Fruit fly (Drosophila melanogaster): Measurements from ENCODE around the gene CG9609.

CG9609 gene

dm6 chrX:16833097-16833496 is 46.3 kb upstream of the CG9609 start (continued):
- peak; percentile 24 for TF ChIP-seq Sry-β (GFP tag; optimal IDR thresholded peaks at IDR 0.05)
- no peak for TF ChIP-seq Dp (GFP tag; optimal IDR thresholded peaks at IDR 0.05)
- TF ChIP-seq CG32767 (GFP tag; IDR thresholded peaks at IDR 0.05): 0 out of 2 replicates have a peak, but pooled peaks have one; percentile 41
- peak; percentile 81 for TF ChIP-seq zfh1 (GFP tag; IDR thresholded peaks at IDR 0.05)
- no peak for TF ChIP-seq klu (GFP tag; IDR thresholded peaks at IDR 0.05)
- peak; percentile 66 for TF ChIP-seq sisA (GFP tag; IDR thresholded peaks at IDR 0.05)
- TF ChIP-seq CG3838 (GFP tag; optimal IDR thresholded peaks at IDR 0.05): no peak
- TF ChIP-seq en (GFP tag; optimal IDR thresholded peaks at IDR 0.05): peak; percentile 58
- TF ChIP-seq CG10209 (GFP tag; optimal IDR thresholded peaks at IDR 0.05): peak; percentile 67
- no peak for TF ChIP-seq Doc3 (GFP tag; IDR thresholded peaks at IDR 0.05; ENCODE audit: partially characterized antibody)
- TF ChIP-seq CG31441 (GFP tag; IDR thresholded peaks at IDR 0.05): peak; percentile 87
- TF ChIP-seq HLH54F (GFP tag; optimal IDR thresholded peaks at IDR 0.05): peak; percentile 22
- TF ChIP-seq D19A (tag; optimal IDR thresholded peaks at IDR 0.05): peak; percentile 70
- peak; percentile 83 for TF ChIP-seq oc (tag; optimal IDR thresholded peaks at IDR 0.05)
- no peak for TF ChIP-seq pan (optimal IDR thresholded peaks at IDR 0.05)
- TF ChIP-seq pan (GFP tag; optimal IDR thresholded peaks at IDR 0.05 in 1 of 2, IDR thresholded peaks at IDR 0.05 in 1 of 2): peak in 1 of 2 experiments; percentile 70
- TF ChIP-seq tx (GFP tag; optimal IDR thresholded peaks at IDR 0.05): peak; percentile 55
- peak; percentile 26 for TF ChIP-seq CG8089 (GFP tag; optimal IDR thresholded peaks at IDR 0.05)
- no peak for TF ChIP-seq z (GFP tag; IDR thresholded peaks at IDR 0.05)
- peak; percentile 41 for TF ChIP-seq MTF-1 (GFP tag; optimal IDR thresholded peaks at IDR 0.05; ENCODE audit: borderline replicate concordance)
- TF ChIP-seq cad (GFP tag; optimal IDR thresholded peaks at IDR 0.05): no peak
- no peak for TF ChIP-seq CG3726 (GFP tag; IDR thresholded peaks at IDR 0.05)
- no peak for TF ChIP-seq CG7987 (GFP tag; optimal IDR thresholded peaks at IDR 0.05)
- TF ChIP-seq Opbp (GFP tag; IDR thresholded peaks at IDR 0.05; ENCODE audit: partially characterized antibody): no peak
- TF ChIP-seq Hr39 (optimal IDR thresholded peaks at IDR 0.05): no peak
- peak in 1 of 3 experiments; percentile 18 for TF ChIP-seq Stat92E (GFP tag; optimal IDR thresholded peaks at IDR 0.05)
- peak; percentile 61; the same call in 2 of the 3 replicates for TF ChIP-seq CG11695 (GFP tag; IDR thresholded peaks at IDR 0.05)
- TF ChIP-seq E2f2 (GFP tag; IDR thresholded peaks at IDR 0.05): peak; percentile 43; the same call in 1 of the 2 replicates
- TF ChIP-seq CG4707 (GFP tag; optimal IDR thresholded peaks at IDR 0.05): peak; percentile 65
- TF ChIP-seq ci (GFP tag; IDR thresholded peaks at IDR 0.05): peak; percentile 94
- TF ChIP-seq CG31388 (GFP tag; optimal IDR thresholded peaks at IDR 0.05): no peak
- TF ChIP-seq CG7745 (tag; optimal IDR thresholded peaks at IDR 0.05): no peak
- TF ChIP-seq CG12659 (GFP tag; optimal IDR thresholded peaks at IDR 0.05): peak; percentile 62
- peak; percentile 15 for TF ChIP-seq CG13624 (GFP tag; optimal IDR thresholded peaks at IDR 0.05)
- TF ChIP-seq jing (GFP tag; optimal IDR thresholded peaks at IDR 0.05): peak; percentile 75
- TF ChIP-seq zfh2 (GFP tag; optimal IDR thresholded peaks at IDR 0.05): no peak
- no peak for TF ChIP-seq Sin3A (optimal IDR thresholded peaks at IDR 0.05)
- peak; percentile 64 for TF ChIP-seq HHEX (GFP tag; optimal IDR thresholded peaks at IDR 0.05)
- TF ChIP-seq CG12236 (GFP tag; optimal IDR thresholded peaks at IDR 0.05): peak; percentile 51
- no peak for TF ChIP-seq CG31224 (GFP tag; IDR thresholded peaks at IDR 0.05)
- TF ChIP-seq slbo (GFP tag; IDR thresholded peaks at IDR 0.05): peak; percentile 66
- TF ChIP-seq p53 (GFP tag; optimal IDR thresholded peaks at IDR 0.05): no peak
- TF ChIP-seq trh (GFP tag; optimal IDR thresholded peaks at IDR 0.05): no peak
- peak; percentile 15 for TF ChIP-seq dm (GFP tag; optimal IDR thresholded peaks at IDR 0.05)
- peak; percentile 81 for TF ChIP-seq Blimp-1 (GFP tag; optimal IDR thresholded peaks at IDR 0.05)
- no peak for TF ChIP-seq CG34224 (GFP tag; IDR thresholded peaks at IDR 0.05; ENCODE audit: partially characterized antibody)
- TF ChIP-seq Camta (GFP tag; optimal IDR thresholded peaks at IDR 0.05): peak; percentile 80
- TF ChIP-seq lab (GFP tag; optimal IDR thresholded peaks at IDR 0.05): peak; percentile 66
- TF ChIP-seq abd-A (tag; optimal IDR thresholded peaks at IDR 0.05): no peak
- peak; percentile 85 for TF ChIP-seq Oli (tag; optimal IDR thresholded peaks at IDR 0.05)
- peak; percentile 67 for TF ChIP-seq CG9727 (GFP tag; optimal IDR thresholded peaks at IDR 0.05)
- TF ChIP-seq CG3407 (GFP tag; optimal IDR thresholded peaks at IDR 0.05): peak; percentile 74
